Fruit fly (Drosophila melanogaster): ENCODE data around the gene Rh7.
A peak's percentile ranks its signal among the peaks of the same experiment; 100 is the strongest.

Rh7 gene

DNA sequence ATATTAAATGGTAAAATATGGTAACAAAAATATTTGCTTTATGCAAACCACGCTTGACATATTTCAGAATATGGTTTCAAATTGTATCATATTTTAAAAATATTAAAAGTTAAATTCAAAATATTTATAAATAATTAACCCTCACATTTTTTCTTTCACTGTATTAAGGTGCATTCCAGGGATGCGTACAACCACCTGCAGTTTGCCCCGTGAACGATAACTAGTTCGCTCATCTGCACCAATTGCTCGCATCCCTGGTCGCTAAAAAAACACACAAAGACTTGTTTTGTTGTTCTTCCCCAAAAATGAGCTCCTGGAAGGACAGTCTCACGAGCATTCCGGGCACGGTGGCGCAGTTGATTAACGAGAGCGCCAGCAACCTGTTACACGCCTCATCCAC lies 43.4 kb downstream of the Rh7 start, which contains the start of gene DEF8 (continued):
- TF ChIP-seq CG7963 (GFP tag; IDR thresholded peaks at IDR 0.05; ENCODE audit: partially characterized antibody): no peak
- TF ChIP-seq caup (GFP tag; optimal IDR thresholded peaks at IDR 0.05; ENCODE audit: severe bottlenecking): peak; percentile 57
- TF ChIP-seq CG18262 (tag; optimal IDR thresholded peaks at IDR 0.05): peak; percentile 90
- TF ChIP-seq mam (GFP tag; optimal IDR thresholded peaks at IDR 0.05): peak; percentile 57
- peak; percentile 80 for TF ChIP-seq CG1233 (GFP tag; optimal IDR thresholded peaks at IDR 0.05)
- no peak for TF ChIP-seq CG14965 (GFP tag; optimal IDR thresholded peaks at IDR 0.05; ENCODE audit: borderline replicate concordance)
- peak; percentile 82 for TF ChIP-seq YL-1 (GFP tag; optimal IDR thresholded peaks at IDR 0.05)
- no peak for TF ChIP-seq prd (optimal IDR thresholded peaks at IDR 0.05)
- peak; percentile 86 for TF ChIP-seq prd (GFP tag; IDR thresholded peaks at IDR 0.05)
- no peak for TF ChIP-seq CG17568 (GFP tag; optimal IDR thresholded peaks at IDR 0.05)
- TF ChIP-seq CG8290 (GFP tag; optimal IDR thresholded peaks at IDR 0.05): peak; percentile 79
- no peak for TF ChIP-seq CG8290 (tag; optimal IDR thresholded peaks at IDR 0.05)
- TF ChIP-seq bigmax (GFP tag; optimal IDR thresholded peaks at IDR 0.05): no peak
- TF ChIP-seq Pdp1 (GFP tag; optimal IDR thresholded peaks at IDR 0.05): peak in 1 of 2 experiments; percentile 20
- no peak for TF ChIP-seq pita (GFP tag; optimal IDR thresholded peaks at IDR 0.05)
- peak; percentile 88 for TF ChIP-seq nerfin-1 (tag; optimal IDR thresholded peaks at IDR 0.05)
- TF ChIP-seq Hand (GFP tag; optimal IDR thresholded peaks at IDR 0.05): peak; percentile 55
- peak; percentile 18 for TF ChIP-seq Dp (GFP tag; optimal IDR thresholded peaks at IDR 0.05)
- TF ChIP-seq Mrtf (GFP tag; IDR thresholded peaks at IDR 0.05): peak; percentile 55; the same call in 2 of the 3 replicates
- TF ChIP-seq sim (GFP tag; IDR thresholded peaks at IDR 0.05): peak; percentile 77; the same call in 1 of the 2 replicates
- peak; percentile 88 for TF ChIP-seq CG9727 (GFP tag; optimal IDR thresholded peaks at IDR 0.05)
- TF ChIP-seq z (GFP tag; IDR thresholded peaks at IDR 0.05): no peak
- peak; percentile 86 for TF ChIP-seq Xbp1 (GFP tag; optimal IDR thresholded peaks at IDR 0.05)
- TF ChIP-seq tll (GFP tag; optimal IDR thresholded peaks at IDR 0.05): no peak
- TF ChIP-seq Vsx1 (GFP tag; optimal IDR thresholded peaks at IDR 0.05): no peak
- peak; percentile 90 for TF ChIP-seq CG31441 (GFP tag; IDR thresholded peaks at IDR 0.05)
- no peak for TF ChIP-seq Kr (GFP tag; optimal IDR thresholded peaks at IDR 0.05)
- TF ChIP-seq CG2120 (GFP tag; optimal IDR thresholded peaks at IDR 0.05): peak; percentile 77
- peak; percentile 83 for TF ChIP-seq CG14014 (GFP tag; IDR thresholded peaks at IDR 0.05)
- TF ChIP-seq nau (GFP tag; optimal IDR thresholded peaks at IDR 0.05): no peak
- TF ChIP-seq run (tag; optimal IDR thresholded peaks at IDR 0.05): peak; percentile 67
- peak; percentile 74 for TF ChIP-seq cwo (GFP tag; optimal IDR thresholded peaks at IDR 0.05)
- peak; percentile 75 for TF ChIP-seq CG2202 (tag; optimal IDR thresholded peaks at IDR 0.05)
- TF ChIP-seq Usf (GFP tag; optimal IDR thresholded peaks at IDR 0.05): peak; percentile 49
- TF ChIP-seq HmgD (GFP tag; optimal IDR thresholded peaks at IDR 0.05): no peak
- TF ChIP-seq lab (GFP tag; optimal IDR thresholded peaks at IDR 0.05): peak; percentile 90
- peak; percentile 71 for TF ChIP-seq Deaf1 (tag; optimal IDR thresholded peaks at IDR 0.05)
- peak; percentile 71 for TF ChIP-seq CG6683 (GFP tag; optimal IDR thresholded peaks at IDR 0.05)
- TF ChIP-seq trh (GFP tag; optimal IDR thresholded peaks at IDR 0.05): peak; percentile 31
- peak; percentile 74 for TF ChIP-seq tgo (GFP tag; IDR thresholded peaks at IDR 0.05)
- TF ChIP-seq CG3407 (GFP tag; optimal IDR thresholded peaks at IDR 0.05): peak; percentile 38
- peak; percentile 6 for TF ChIP-seq Mes4 (GFP tag; optimal IDR thresholded peaks at IDR 0.05)
- peak; percentile 19 for TF ChIP-seq CG9609 (GFP tag; optimal IDR thresholded peaks at IDR 0.05)
- TF ChIP-seq Sry-β (GFP tag; optimal IDR thresholded peaks at IDR 0.05): peak; percentile 42
- TF ChIP-seq CG8944 (GFP tag; optimal IDR thresholded peaks at IDR 0.05): no peak
- TF ChIP-seq CG15011 (GFP tag; optimal IDR thresholded peaks at IDR 0.05): no peak
- peak; percentile 60 for TF ChIP-seq Dad (GFP tag; optimal IDR thresholded peaks at IDR 0.05)
- peak; percentile 62 for TF ChIP-seq CG11247 (GFP tag; IDR thresholded peaks at IDR 0.05)
- peak; percentile 84 for TF ChIP-seq trem (tag; optimal IDR thresholded peaks at IDR 0.05)
- no peak for TF ChIP-seq NK7.1 (GFP tag; optimal IDR thresholded peaks at IDR 0.05)
- TF ChIP-seq jigr1 (GFP tag; IDR thresholded peaks at IDR 0.05): no peak

Data from whole organism, embryonic.